Worm (Caenorhabditis elegans) whole organism, L2 larva: ENCODE results near the gene Y50D4C.5.

Experiments used
- F13H6.1 ChIP-seq: sonication (generic microtip); optimal IDR thresholded peaks from 2 replicates; lab custom pipeline; 2016; ENCODE audit warnings: missing genetic modification characterization, missing compliant biosample characterization
- R02D3.7 ChIP-seq: fragments of 150-350 bp; optimal IDR thresholded peaks from 2 replicates; lab custom pipeline; 2014; ENCODE audit warnings: missing biosample characterization, missing genetic modification characterization
- ama-1 ChIP-seq: fragments of 150-350 bp; optimal IDR thresholded peaks from 2 replicates; lab custom pipeline; 2018; ENCODE audit warnings: inconsistent platforms
- ceh-16 ChIP-seq: fragments of 150-350 bp; optimal IDR thresholded peaks from 2 replicates; lab custom pipeline; 2014; ENCODE audit warnings: missing biosample characterization, missing genetic modification characterization
- elt-1 ChIP-seq: fragments of 150-350 bp; optimal IDR thresholded peaks from 2 replicates; lab custom pipeline; 2014; ENCODE audit warnings: missing biosample characterization, missing genetic modification characterization
- elt-3 ChIP-seq: sonication (generic microtip); optimal IDR thresholded peaks from 2 replicates; lab custom pipeline; 2017; ENCODE audit warnings: missing biosample characterization, missing genetic modification characterization
- fos-1 ChIP-seq: fragments of 150-350 bp; optimal IDR thresholded peaks from 2 replicates; lab custom pipeline; 2014; ENCODE audit warnings: missing biosample characterization, missing genetic modification characterization
- lsy-2 ChIP-seq, 2 experiments: fragments of 150-350 bp in 1 of 2; sonication (generic microtip) in 1 of 2; optimal IDR thresholded peaks; 2 replicates each; lab custom pipeline; 2014 to 2017; ENCODE audit warnings: missing biosample characterization in 2 of 2, missing genetic modification characterization in 2 of 2
- nhr-10 ChIP-seq: sonication (generic microtip); optimal IDR thresholded peaks from 2 replicates; lab custom pipeline; 2017; ENCODE audit warnings: missing biosample characterization, missing genetic modification characterization
- nhr-21 ChIP-seq: fragments of 150-350 bp; optimal IDR thresholded peaks from 2 replicates; lab custom pipeline; 2014; ENCODE audit warnings: missing biosample characterization, missing genetic modification characterization
- nhr-237 ChIP-seq: fragments of 150-350 bp; optimal IDR thresholded peaks from 2 replicates; lab custom pipeline; 2014; ENCODE audit warnings: missing biosample characterization, missing genetic modification characterization
- unc-55 ChIP-seq: fragments of 150-350 bp; sonication (generic microtip); optimal IDR thresholded peaks from 3 replicates; lab custom pipeline; 2014; ENCODE audit warnings: missing biosample characterization, missing genetic modification reagents, missing genetic modification characterization
- ztf-11 ChIP-seq: sonication (generic microtip); optimal IDR thresholded peaks from 2 replicates; lab custom pipeline; 2017; ENCODE audit warnings: missing biosample characterization, missing genetic modification characterization

DNA sequence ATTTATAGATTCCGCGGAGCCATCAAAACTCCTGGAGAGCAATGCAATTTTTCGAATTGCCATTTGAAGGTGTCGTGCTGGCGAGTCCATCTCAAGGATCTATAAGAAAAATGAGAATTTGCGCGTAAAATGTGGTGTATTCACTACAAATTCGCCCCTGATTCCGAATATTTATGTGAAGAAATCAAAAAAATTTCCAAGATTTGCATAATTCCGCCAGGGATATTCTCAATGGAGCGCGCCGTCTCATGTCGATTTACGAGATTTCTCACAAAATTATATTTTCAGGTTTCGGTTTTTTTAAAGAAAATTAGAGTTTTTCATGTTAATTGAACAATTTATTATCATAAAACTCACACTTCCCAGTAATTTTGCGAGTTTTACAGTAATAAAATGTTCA is 53.8 kb downstream of the Y50D4C.5 start, which contains the start of gene Y50D4C.6:
- TF ChIP-seq nhr-237 (tag; lab: Kevin White, UChicago) (no peak), unc-55 (GFP tag; lab: Kevin White, UChicago) (no peak), ztf-11 (tag; lab: Kevin White, UChicago) (no peak), nhr-21 (tag; lab: Kevin White, UChicago) (no peak), ama-1 (no peak), R02D3.7 (no peak), F13H6.1 (tag; lab: Kevin White, UChicago) (no peak), nhr-10 (tag; lab: Kevin White, UChicago) (no peak), lsy-2 (tag; optimal IDR thresholded peaks at IDR 0.05; lab: Kevin White, UChicago) (no peak), fos-1 (tag; lab: Kevin White, UChicago) (no peak), elt-1 (tag; lab: Kevin White, UChicago) (no peak), ceh-16 (tag; lab: Kevin White, UChicago) (no peak), elt-3 (tag; lab: Kevin White, UChicago) (no peak)
